Fruit fly (Drosophila melanogaster) whole organism, embryonic: ENCODE measurements around the gene CG9626.

Experiments
- ATbp ChIP-seq: fragments of 200-800 bp; sonication (Bioruptor generic); optimal IDR thresholded peaks from 2 replicates; lab custom pipeline; 2017; ENCODE audit warnings: missing biosample characterization, mild to moderate bottlenecking, missing genetic modification characterization, missing genetic modification reagents
- C15 ChIP-seq: fragments of 200-800 bp; sonication (Bioruptor generic); IDR thresholded peaks from 3 replicates; pipeline ENCODE4 v1.3.6; 2022; ENCODE audit warnings: missing biosample characterization, missing genetic modification characterization
- CG12659 ChIP-seq: fragments of 200-800 bp; sonication (Bioruptor generic); optimal IDR thresholded peaks from 3 replicates; lab custom pipeline; 2017; ENCODE audit warnings: mild to moderate bottlenecking, missing biosample characterization, missing genetic modification reagents, missing genetic modification characterization
- CG15073 ChIP-seq: fragments of 200-800 bp; sonication (Bioruptor generic); optimal IDR thresholded peaks from 2 replicates; lab custom pipeline; 2016; ENCODE audit warnings: missing biosample characterization, missing genetic modification characterization
- CG16813 ChIP-seq: fragments of 200-800 bp; sonication (Bioruptor generic); IDR thresholded peaks from 3 replicates; pipeline ENCODE4 v1.3.6; 2022; ENCODE audit warnings: missing biosample characterization, missing genetic modification characterization; ENCODE audit not compliant: partially characterized antibody
- CG17359 ChIP-seq: fragments of 200-800 bp; sonication (Bioruptor generic); optimal IDR thresholded peaks from 3 replicates; lab custom pipeline; 2018; ENCODE audit warnings: missing biosample characterization, mild to moderate bottlenecking, missing genetic modification characterization, moderate library complexity
- CG17568 ChIP-seq: fragments of 200-800 bp; sonication (Bioruptor generic); optimal IDR thresholded peaks from 2 replicates; lab custom pipeline; 2018; ENCODE audit warnings: missing biosample characterization, mild to moderate bottlenecking, missing genetic modification characterization, moderate library complexity
- CG18619 ChIP-seq: fragments of 200-800 bp; sonication (Bioruptor generic); optimal IDR thresholded peaks from 3 replicates; lab custom pipeline; 2017; ENCODE audit warnings: missing biosample characterization, mild to moderate bottlenecking, missing genetic modification characterization
- CG30020 ChIP-seq: fragments of 200-800 bp; optimal IDR thresholded peaks from 2 replicates; lab custom pipeline; 2019; ENCODE audit warnings: missing biosample characterization, mild to moderate bottlenecking, missing genetic modification characterization, moderate library complexity
- CG31441 ChIP-seq: fragments of 200-800 bp; sonication (Bioruptor generic); IDR thresholded peaks from 2 replicates; pipeline ENCODE4 v1.3.6; 2022; ENCODE audit warnings: missing biosample characterization, missing genetic modification characterization
- CG32767 ChIP-seq: fragments of 200-800 bp; sonication (Bioruptor generic); IDR thresholded peaks from 2 replicates; pipeline ENCODE4 v1.3.6; 2022; ENCODE audit warnings: missing biosample characterization, missing genetic modification characterization
- CG3726 ChIP-seq: fragments of 200-800 bp; sonication (Bioruptor generic); IDR thresholded peaks from 3 replicates; pipeline ENCODE4, ENCODE4 v1.3.6; 2022; ENCODE audit warnings: missing biosample characterization, missing genetic modification characterization
- CG43689 ChIP-seq: fragments of 200-800 bp; sonication (Bioruptor generic); IDR thresholded peaks from 2 replicates; pipeline ENCODE4 v1.3.6; 2022; ENCODE audit warnings: missing biosample characterization, missing genetic modification characterization
- CG5953 ChIP-seq: fragments of 200-800 bp; sonication (Bioruptor generic); IDR thresholded peaks from 2 replicates; pipeline ENCODE4 v1.3.6; 2022; ENCODE audit warnings: missing biosample characterization, missing genetic modification characterization
- CG7556 ChIP-seq: fragments of 200-800 bp; sonication (Bioruptor generic); optimal IDR thresholded peaks from 2 replicates; lab custom pipeline; 2017; ENCODE audit warnings: missing biosample characterization, mild to moderate bottlenecking, missing genetic modification characterization
- CG8359 ChIP-seq: fragments of 200-800 bp; sonication (Bioruptor generic); optimal IDR thresholded peaks from 2 replicates; lab custom pipeline; 2017; ENCODE audit warnings: missing biosample characterization, mild to moderate bottlenecking, missing genetic modification characterization, borderline replicate concordance
- CG9727 ChIP-seq: fragments of 200-800 bp; sonication (Bioruptor generic); optimal IDR thresholded peaks from 3 replicates; lab custom pipeline; 2017; ENCODE audit warnings: missing biosample characterization, mild to moderate bottlenecking, missing genetic modification characterization
- Chrac-16 ChIP-seq: fragments of 200-800 bp; sonication (Bioruptor generic); optimal IDR thresholded peaks from 3 replicates; lab custom pipeline; 2016; ENCODE audit warnings: missing biosample characterization, missing genetic modification characterization
- CrebB ChIP-seq: fragments of 200-800 bp; sonication (Bioruptor generic); optimal IDR thresholded peaks from 3 replicates; lab custom pipeline; 2018; ENCODE audit warnings: missing biosample characterization, mild to moderate bottlenecking, missing genetic modification characterization
- D19A ChIP-seq: fragments of 200-800 bp; optimal IDR thresholded peaks from 3 replicates; lab custom pipeline; 2019; ENCODE audit warnings: missing biosample characterization, mild to moderate bottlenecking, missing genetic modification characterization, moderate library complexity
- Ets65A ChIP-seq: fragments of 200-800 bp; sonication (Bioruptor generic); peaks from one replicate; lab custom pipeline; 2016; ENCODE audit warnings: missing biosample characterization, missing genetic modification characterization
- HHEX ChIP-seq: fragments of 200-800 bp; sonication (Bioruptor generic); optimal IDR thresholded peaks from 3 replicates; lab custom pipeline; 2017; ENCODE audit warnings: missing biosample characterization, mild to moderate bottlenecking, missing genetic modification characterization, missing genetic modification reagents
- Hr78 ChIP-seq, 2 experiments: fragments of 200-800 bp in 1 of 2; fragments of >200 bp in 1 of 2; sonication (Bioruptor generic) in 1 of 2; optimal IDR thresholded peaks; 2 replicates each; lab custom pipeline; 2017 to 2019; ENCODE audit warnings: missing biosample characterization in 2 of 2, missing genetic modification characterization in 2 of 2, mild to moderate bottlenecking in 1 of 2, moderate library complexity in 1 of 2
- MBD-R2 ChIP-seq: fragments of 200-800 bp; sonication (Bioruptor generic); IDR thresholded peaks from 2 replicates; pipeline ENCODE4 v1.3.6; 2022; ENCODE audit warnings: missing biosample characterization, missing genetic modification characterization
- NK7.1 ChIP-seq: fragments of 200-800 bp; sonication (Bioruptor generic); optimal IDR thresholded peaks from 3 replicates; lab custom pipeline; 2016; ENCODE audit warnings: missing biosample characterization, missing genetic modification characterization
- Scr ChIP-seq: fragments of 200-800 bp; sonication (Bioruptor generic); IDR thresholded peaks from 2 replicates; pipeline ENCODE4 v1.3.6; 2022; ENCODE audit warnings: missing biosample characterization, missing genetic modification characterization; ENCODE audit not compliant: partially characterized antibody
- abd-A ChIP-seq: fragments of 200-800 bp; sonication (Bioruptor generic); optimal IDR thresholded peaks from 3 replicates; lab custom pipeline; 2019; ENCODE audit warnings: missing biosample characterization, mild to moderate bottlenecking, missing genetic modification characterization, moderate library complexity
- cad ChIP-seq: fragments of >200 bp; optimal IDR thresholded peaks from 2 replicates; lab custom pipeline; 2017; ENCODE audit warnings: missing biosample characterization, missing genetic modification characterization
- danr ChIP-seq: fragments of 200-800 bp; sonication (Bioruptor generic); IDR thresholded peaks from 2 replicates; pipeline ENCODE4 v1.3.6; 2022; ENCODE audit warnings: missing biosample characterization, missing genetic modification characterization
- dmrt11E ChIP-seq: fragments of 200-800 bp; sonication (Bioruptor generic); optimal IDR thresholded peaks from 3 replicates; lab custom pipeline; 2018; ENCODE audit warnings: missing biosample characterization, mild to moderate bottlenecking, missing genetic modification characterization, moderate library complexity
- ems ChIP-seq: fragments of 200-800 bp; sonication (Bioruptor generic); optimal IDR thresholded peaks from 3 replicates; lab custom pipeline; 2016; ENCODE audit warnings: missing biosample characterization, missing genetic modification characterization
- eve ChIP-seq, 2 experiments: fragments of >200 bp; optimal IDR thresholded peaks; 2 replicates each; lab custom pipeline; 2017; ENCODE audit warnings: missing biosample characterization in 2 of 2, missing genetic modification characterization in 2 of 2
- fd96Cb ChIP-seq: fragments of 200-800 bp; sonication (Bioruptor generic); optimal IDR thresholded peaks from 2 replicates; lab custom pipeline; 2018; ENCODE audit warnings: missing biosample characterization, mild to moderate bottlenecking, missing genetic modification characterization, moderate library complexity
- gcm2 ChIP-seq: fragments of 200-800 bp; sonication (Bioruptor generic); optimal IDR thresholded peaks from 2 replicates; lab custom pipeline; 2016; ENCODE audit warnings: missing biosample characterization, missing genetic modification characterization
- h ChIP-seq: fragments of >200 bp; optimal IDR thresholded peaks from 2 replicates; lab custom pipeline; 2017
- jigr1 ChIP-seq: fragments of 200-800 bp; sonication (Bioruptor generic); IDR thresholded peaks from 3 replicates; pipeline ENCODE4 v1.3.6; 2022; ENCODE audit warnings: missing biosample characterization, missing genetic modification characterization
- jing ChIP-seq: fragments of 200-800 bp; sonication (Bioruptor generic); optimal IDR thresholded peaks from 2 replicates; lab custom pipeline; 2018; ENCODE audit warnings: missing biosample characterization, mild to moderate bottlenecking, missing genetic modification characterization
- kah ChIP-seq: fragments of 200-800 bp; sonication (Bioruptor generic); optimal IDR thresholded peaks from 2 replicates; lab custom pipeline; 2018; ENCODE audit warnings: missing biosample characterization, mild to moderate bottlenecking, missing genetic modification characterization
- mam ChIP-seq: fragments of 200-800 bp; sonication (Bioruptor generic); optimal IDR thresholded peaks from 3 replicates; lab custom pipeline; 2016; ENCODE audit warnings: missing biosample characterization, missing genetic modification characterization
- nau ChIP-seq: fragments of 200-800 bp; sonication (Bioruptor generic); optimal IDR thresholded peaks from 3 replicates; lab custom pipeline; 2017; ENCODE audit warnings: missing biosample characterization, mild to moderate bottlenecking, missing genetic modification characterization, missing genetic modification reagents
- oc ChIP-seq: fragments of 200-800 bp; sonication (Bioruptor generic); optimal IDR thresholded peaks from 2 replicates; lab custom pipeline; 2018; ENCODE audit warnings: missing biosample characterization, mild to moderate bottlenecking, missing genetic modification characterization, moderate library complexity
- peb ChIP-seq: fragments of 200-800 bp; sonication (Bioruptor generic); IDR thresholded peaks from 2 replicates; pipeline ENCODE4 v1.3.6; 2022; ENCODE audit warnings: missing biosample characterization, missing genetic modification characterization
- salm ChIP-seq: fragments of 200-800 bp; sonication (Bioruptor generic); optimal IDR thresholded peaks from 2 replicates; lab custom pipeline; 2018; ENCODE audit warnings: missing biosample characterization, mild to moderate bottlenecking, missing genetic modification characterization
- schlank ChIP-seq: fragments of 200-800 bp; sonication (Bioruptor generic); optimal IDR thresholded peaks from 2 replicates; lab custom pipeline; 2018; ENCODE audit warnings: missing biosample characterization, mild to moderate bottlenecking, missing genetic modification characterization
- so ChIP-seq: fragments of 200-800 bp; sonication (Bioruptor generic); IDR thresholded peaks from 3 replicates; pipeline ENCODE4 v1.3.6; 2022; ENCODE audit warnings: missing biosample characterization, missing genetic modification characterization
- trh ChIP-seq: fragments of 200-800 bp; sonication (Bioruptor generic); optimal IDR thresholded peaks from 2 replicates; lab custom pipeline; 2016; ENCODE audit warnings: missing biosample characterization, missing genetic modification characterization
- vfl ChIP-seq: fragments of 200-800 bp; sonication (Bioruptor generic); optimal IDR thresholded peaks from 2 replicates; lab custom pipeline; 2016; ENCODE audit warnings: missing biosample characterization, missing genetic modification characterization
- wek ChIP-seq: fragments of 200-800 bp; sonication (Bioruptor generic); optimal IDR thresholded peaks from 3 replicates; lab custom pipeline; 2018; ENCODE audit warnings: missing biosample characterization, mild to moderate bottlenecking, missing genetic modification characterization, moderate library complexity
- zen ChIP-seq: fragments of 200-800 bp; sonication (Bioruptor generic); optimal IDR thresholded peaks from 3 replicates; lab custom pipeline; 2018; ENCODE audit warnings: missing biosample characterization, mild to moderate bottlenecking, missing genetic modification characterization, moderate library complexity

CG9626 gene

DNA sequence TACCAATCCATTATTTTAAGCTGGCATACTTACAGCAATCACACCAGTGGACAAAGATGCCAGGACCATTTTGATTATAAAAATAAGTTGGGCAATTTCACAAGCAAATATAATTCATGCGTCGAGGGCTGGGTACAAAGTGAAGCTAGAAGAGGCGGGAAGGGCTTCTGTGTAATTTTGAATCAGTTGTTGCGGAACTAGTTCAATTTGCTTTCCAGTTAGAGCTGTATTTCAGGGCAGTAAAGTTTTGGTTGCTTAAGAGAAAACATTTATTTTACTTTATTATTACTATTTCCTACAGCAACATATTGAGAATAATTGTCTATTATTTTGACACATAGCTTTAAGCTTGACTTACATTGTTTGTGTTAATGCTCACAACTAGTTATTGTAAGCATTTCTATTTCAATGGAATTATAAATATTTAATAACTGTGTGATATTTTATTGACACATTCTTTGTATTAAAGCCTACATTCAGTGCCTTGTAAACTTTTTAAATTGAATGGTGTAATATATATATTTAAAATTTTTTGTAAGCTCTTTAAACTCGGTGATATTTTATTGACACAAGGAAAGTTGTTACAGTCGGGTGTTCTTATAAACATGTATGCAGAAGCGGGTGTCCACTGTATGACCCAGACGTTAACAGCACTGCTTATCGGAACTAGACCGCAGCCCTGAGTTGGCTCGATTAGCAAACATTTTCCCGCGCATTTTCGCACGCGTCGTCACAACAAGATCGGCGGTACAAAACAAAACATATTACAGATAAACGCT, 36.3 kb downstream of the CG9626 start, which contains the start of the genes RPA1 and Mcm2 (continued):
- TF ChIP-seq peb = peak; percentile 32; the same call in 1 of the 2 replicates
- peak; percentile 88 for TF ChIP-seq CG31441 (GFP tag; lab: Robert Waterston, UW)
- TF ChIP-seq h (lab: Kevin White, UChicago) = no peak
- TF ChIP-seq zen (tag; lab: Kevin White, UChicago) = peak; percentile 38
- TF ChIP-seq nau (GFP tag; lab: Kevin White, UChicago) = no peak
- TF ChIP-seq salm = peak; percentile 38
- TF ChIP-seq Chrac-16 (GFP tag; lab: Kevin White, UChicago) = peak; percentile 82
- TF ChIP-seq CG16813 (GFP tag; lab: Robert Waterston, UW) = no peak
- peak; percentile 75 for TF ChIP-seq CG7556 (GFP tag; lab: Kevin White, UChicago)
- TF ChIP-seq Hr78 (GFP tag; optimal IDR thresholded peaks at IDR 0.05; lab: Kevin White, UChicago) = no peak
- TF ChIP-seq CrebB = no peak
- no peak for TF ChIP-seq wek
- peak; percentile 63 for TF ChIP-seq CG17359
- TF ChIP-seq cad (GFP tag; lab: Kevin White, UChicago) = no peak
- TF ChIP-seq vfl = no peak
- no peak for TF ChIP-seq abd-A (tag; lab: Kevin White, UChicago)
- peak; percentile 33 for TF ChIP-seq schlank (tag; lab: Kevin White, UChicago)
- TF ChIP-seq jigr1 (GFP tag; lab: Robert Waterston, UW) = 0 out of 3 replicates have a peak, but pooled peaks have one; percentile 51
- peak; percentile 74 for TF ChIP-seq mam
- TF ChIP-seq CG15073 (GFP tag; lab: Kevin White, UChicago) = peak; percentile 18
- TF ChIP-seq so (GFP tag; lab: Robert Waterston, UW) = 0 out of 3 replicates have a peak, but pooled peaks have one; percentile 45
- TF ChIP-seq NK7.1 (GFP tag; lab: Kevin White, UChicago) = no peak
- TF ChIP-seq Ets65A = peak; percentile 97
- TF ChIP-seq oc (tag; lab: Kevin White, UChicago) = peak; percentile 40
- TF ChIP-seq CG3726 = peak; percentile 70; the same call in 1 of the 3 replicates
- TF ChIP-seq ATbp (GFP tag; lab: Kevin White, UChicago) = peak; percentile 38
- 0 out of 3 replicates have a peak, but pooled peaks have one; percentile 6 for TF ChIP-seq C15
- peak; percentile 10 for TF ChIP-seq kah (GFP tag; lab: Kevin White, UChicago)
- no peak for TF ChIP-seq eve (GFP tag; optimal IDR thresholded peaks at IDR 0.05; lab: Kevin White, UChicago)
- peak; percentile 15; the same call in 1 of the 2 replicates for TF ChIP-seq Scr (GFP tag; lab: Robert Waterston, UW)
- no peak for TF ChIP-seq ems
- TF ChIP-seq CG43689 (GFP tag; lab: Robert Waterston, UW) = no peak
- peak; percentile 88 for TF ChIP-seq CG12659
- no peak; the same call in 1 of the 2 replicates for TF ChIP-seq danr (GFP tag; lab: Robert Waterston, UW)
- no peak for TF ChIP-seq gcm2 (GFP tag; lab: Kevin White, UChicago)
- TF ChIP-seq CG17568 (GFP tag; lab: Kevin White, UChicago) = no peak
- peak; percentile 49 for TF ChIP-seq trh (GFP tag; lab: Kevin White, UChicago)
- TF ChIP-seq HHEX (GFP tag; lab: Kevin White, UChicago) = peak; percentile 55
- no peak for TF ChIP-seq jing (GFP tag; lab: Kevin White, UChicago)
- peak; percentile 78 for TF ChIP-seq dmrt11E (tag; lab: Kevin White, UChicago)
- peak; percentile 80 for TF ChIP-seq CG18619 (GFP tag; lab: Kevin White, UChicago)
- TF ChIP-seq CG5953 (GFP tag; lab: Robert Waterston, UW) = peak; percentile 35; the same call in 1 of the 2 replicates
- TF ChIP-seq fd96Cb (tag; lab: Kevin White, UChicago) = peak; percentile 63
- no peak for TF ChIP-seq CG32767 (GFP tag; lab: Robert Waterston, UW)
- peak; percentile 33 for TF ChIP-seq CG8359 (GFP tag; lab: Kevin White, UChicago)
- TF ChIP-seq CG9727 (GFP tag; lab: Kevin White, UChicago) = peak; percentile 82
- TF ChIP-seq D19A (tag; lab: Kevin White, UChicago) = peak; percentile 61
- peak; percentile 70 for TF ChIP-seq CG30020 (tag; lab: Kevin White, UChicago)
- peak; percentile 78 for TF ChIP-seq MBD-R2 (GFP tag; lab: Robert Waterston, UW)
